Worm (Caenorhabditis elegans): ENCODE measurements around the gene glb-20.

DNA sequence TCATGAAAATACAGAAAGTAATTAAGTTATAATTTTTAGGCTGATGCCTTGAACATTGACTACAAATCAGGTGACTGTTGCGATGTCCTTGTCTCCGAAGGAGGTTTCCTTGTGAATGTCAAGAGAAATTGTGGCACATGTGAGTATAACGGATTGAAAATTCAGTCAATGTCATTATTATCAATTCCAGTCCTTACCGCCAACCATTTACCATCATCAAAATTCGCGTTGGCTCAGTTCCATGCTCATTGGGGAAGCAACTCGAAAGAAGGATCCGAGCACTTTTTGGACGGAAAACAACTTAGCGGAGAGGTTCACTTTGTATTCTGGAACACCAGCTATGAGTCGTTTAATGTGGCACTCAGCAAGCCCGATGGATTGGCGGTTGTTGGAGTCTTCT lies 12.6 kb downstream of the glb-20 start:
- no peak for TF ChIP-seq nhr-28 (tag; optimal IDR thresholded peaks at IDR 0.05)
- TF ChIP-seq lin-13 (tag; optimal IDR thresholded peaks at IDR 0.05): no peak
- no peak for TF ChIP-seq cnd-1 (tag; optimal IDR thresholded peaks at IDR 0.05)
- TF ChIP-seq zip-8 (tag; optimal IDR thresholded peaks at IDR 0.05): no peak
- TF ChIP-seq ztf-11 (tag; optimal IDR thresholded peaks at IDR 0.05): no peak
- no peak for TF ChIP-seq ceh-43 (GFP tag; optimal IDR thresholded peaks at IDR 0.05)
- no peak for TF ChIP-seq unc-120 (tag; optimal IDR thresholded peaks at IDR 0.05; ENCODE audit: poor library complexity, severe bottlenecking)
- no peak for TF ChIP-seq mep-1 (tag; optimal IDR thresholded peaks at IDR 0.05)
- no peak for TF ChIP-seq flh-1 (GFP tag; optimal IDR thresholded peaks at IDR 0.05)
- TF ChIP-seq elt-3 (tag; optimal IDR thresholded peaks at IDR 0.05): no peak
- TF ChIP-seq unc-62 (GFP tag; optimal IDR thresholded peaks at IDR 0.05): no peak

All from whole organism, mixed stage, embryonic.